Worm (Caenorhabditis elegans): Measurements from ENCODE around the gene C46C11.3.

Gene C46C11.3

ce11 chrX:4587934-4588333, 34.2 kb upstream of the C46C11.3 start (continued):
- TF ChIP-seq nhr-77 (tag; optimal IDR thresholded peaks at IDR 0.05), result no peak
- peak in 1 of 2 experiments; percentile 60 for TF ChIP-seq lsy-2 (tag; optimal IDR thresholded peaks at IDR 0.05)
- TF ChIP-seq fos-1 (tag; optimal IDR thresholded peaks at IDR 0.05), result no peak
- no peak for TF ChIP-seq lin-39 (tag; optimal IDR thresholded peaks at IDR 0.05)
- TF ChIP-seq egl-27 (tag; optimal IDR thresholded peaks at IDR 0.05), result no peak

ce11 chrX:4588462-4588861, 33.7 kb upstream of the C46C11.3 start, which contains the start of gene lnp-1:
Gene lnp-1 (plus strand): TSS chrX:4588762.
- TF ChIP-seq lin-13 (GFP tag; optimal IDR thresholded peaks at IDR 0.05), result no peak
- TF ChIP-seq sma-3 (GFP tag; optimal IDR thresholded peaks at IDR 0.05), result no peak
- no peak for TF ChIP-seq elt-1 (tag; optimal IDR thresholded peaks at IDR 0.05)
- TF ChIP-seq gmeb-1 (tag; optimal IDR thresholded peaks at IDR 0.05), result no peak
- no peak for TF ChIP-seq unc-55 (GFP tag; optimal IDR thresholded peaks at IDR 0.05)
- no peak for TF ChIP-seq F13H6.1 (tag; optimal IDR thresholded peaks at IDR 0.05)
- no peak for TF ChIP-seq mab-5 (tag; optimal IDR thresholded peaks at IDR 0.05)
- no peak for TF ChIP-seq unc-62 (GFP tag; optimal IDR thresholded peaks at IDR 0.05)

DNA sequence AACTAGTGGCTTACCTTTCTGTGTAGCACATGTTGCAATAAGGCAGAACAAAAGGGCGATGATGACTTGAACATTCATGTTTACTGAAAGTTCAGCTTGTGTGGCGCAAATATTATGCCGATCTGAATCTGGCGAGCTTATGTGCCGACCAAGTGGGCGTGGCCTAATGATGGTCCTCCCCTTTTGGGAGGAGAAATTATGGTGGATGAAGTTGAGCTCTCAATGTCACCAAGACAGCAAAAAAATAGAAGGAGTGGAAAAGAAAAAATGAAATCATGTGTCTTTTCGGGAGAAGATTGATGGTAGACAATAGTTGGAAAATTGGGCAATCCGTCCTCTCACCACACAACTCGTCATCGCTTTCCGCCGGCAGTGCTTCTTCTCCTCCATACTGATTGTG, 29.9 kb upstream of the C46C11.3 start, which contains the start of gene flp-12:
Gene flp-12 (minus strand): TSS at position 101 of the 400 bp plus-strand sequence.
- TF ChIP-seq snpc-4 (tag; optimal IDR thresholded peaks at IDR 0.05), result no peak
- TF ChIP-seq nhr-25 (tag; optimal IDR thresholded peaks at IDR 0.05), result no peak
- no peak for TF ChIP-seq elt-3 (tag; optimal IDR thresholded peaks at IDR 0.05)
- TF ChIP-seq unc-55 (GFP tag; optimal IDR thresholded peaks at IDR 0.05), result no peak
- TF ChIP-seq ceh-16 (tag; optimal IDR thresholded peaks at IDR 0.05), result no peak
- TF ChIP-seq ztf-4 (tag; optimal IDR thresholded peaks at IDR 0.05), result no peak
- TF ChIP-seq unc-39 (tag; optimal IDR thresholded peaks at IDR 0.05), result no peak
- TF ChIP-seq dmd-4 (tag; optimal IDR thresholded peaks at IDR 0.05), result no peak
- no peak for TF ChIP-seq egl-27 (tag; optimal IDR thresholded peaks at IDR 0.05)
- TF ChIP-seq sma-9 (GFP tag; optimal IDR thresholded peaks at IDR 0.05), result no peak
- no peak for TF ChIP-seq sma-9 (tag; optimal IDR thresholded peaks at IDR 0.05)
- TF ChIP-seq sma-3 (GFP tag; optimal IDR thresholded peaks at IDR 0.05), result no peak
- no peak for TF ChIP-seq mab-5 (tag; optimal IDR thresholded peaks at IDR 0.05)

ce11 chrX:4597419-4597818, 24.7 kb upstream of the C46C11.3 start:
- TF ChIP-seq mab-5 (tag; optimal IDR thresholded peaks at IDR 0.05) (no peak), mbf-1 (tag; optimal IDR thresholded peaks at IDR 0.05) (no peak), ZK546.5 (tag; optimal IDR thresholded peaks at IDR 0.05) (no peak), sma-3 (GFP tag; optimal IDR thresholded peaks at IDR 0.05) (no peak), nhr-25 (tag; optimal IDR thresholded peaks at IDR 0.05) (no peak), C34F6.9 (tag; optimal IDR thresholded peaks at IDR 0.05) (no peak), nhr-129 (tag; optimal IDR thresholded peaks at IDR 0.05) (no peak), ztf-1 (GFP tag; conservative IDR thresholded peaks at IDR 0.05) (no peak), unc-62 (GFP tag; optimal IDR thresholded peaks at IDR 0.05) (no peak), crh-2 (tag; optimal IDR thresholded peaks at IDR 0.05) (no peak), blmp-1 (tag; optimal IDR thresholded peaks at IDR 0.05; ENCODE audit: insufficient read depth) (no peak), elt-3 (tag; optimal IDR thresholded peaks at IDR 0.05) (no peak), sma-9 (GFP tag; optimal IDR thresholded peaks at IDR 0.05) (no peak), sma-9 (tag; optimal IDR thresholded peaks at IDR 0.05) (no peak), nhr-11 (tag; optimal IDR thresholded peaks at IDR 0.05) (no peak), nhr-77 (tag; optimal IDR thresholded peaks at IDR 0.05) (no peak)

DNA sequence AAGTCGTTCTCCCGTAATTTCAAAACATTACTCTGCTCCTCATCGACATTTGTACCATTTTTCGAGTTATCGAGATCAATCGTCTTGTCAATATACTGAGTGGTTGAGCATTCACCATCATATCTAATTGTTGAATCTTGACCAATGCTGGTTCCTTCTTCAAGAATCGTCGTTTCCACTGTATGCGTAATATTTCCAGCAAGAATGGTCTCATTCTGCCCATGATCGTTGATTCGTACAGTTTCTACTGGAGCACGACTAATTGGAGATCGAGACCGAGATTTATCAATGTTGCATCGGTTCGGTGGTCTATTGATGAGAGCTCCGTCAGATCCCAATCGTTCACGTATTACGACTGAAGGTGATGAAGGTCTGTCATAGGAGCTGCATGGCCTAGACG, 22.6 kb upstream of the C46C11.3 start:
- no peak for TF ChIP-seq mbf-1 (tag; optimal IDR thresholded peaks at IDR 0.05)
- TF ChIP-seq nhr-12 (tag; optimal IDR thresholded peaks at IDR 0.05), result no peak
- no peak for TF ChIP-seq lsy-2 (tag; optimal IDR thresholded peaks at IDR 0.05)
- TF ChIP-seq sma-9 (GFP tag; optimal IDR thresholded peaks at IDR 0.05), result no peak
- TF ChIP-seq sma-9 (tag; optimal IDR thresholded peaks at IDR 0.05), result no peak

- TF ChIP-seq sma-9 (GFP tag; optimal IDR thresholded peaks at IDR 0.05) (no peak), sma-9 (tag; optimal IDR thresholded peaks at IDR 0.05) (no peak), mab-5 (tag; optimal IDR thresholded peaks at IDR 0.05) (no peak), dmd-4 (tag; optimal IDR thresholded peaks at IDR 0.05) (no peak), nhr-12 (tag; optimal IDR thresholded peaks at IDR 0.05) (no peak), R02D3.7 (tag; optimal IDR thresholded peaks at IDR 0.05) (no peak)
These were observed 21.1 kb upstream of the C46C11.3 start for ce11 chrX:4600987-4601386.

Measured in whole organism, L2 larva.